Worm (Caenorhabditis elegans) whole organism, young adult: Measurements from ENCODE around the gene gcy-7.
A peak's percentile ranks its signal among the peaks of the same experiment; 100 is the strongest.

Experiments used
- C06A6.2 ChIP-seq: fragments of 200-800 bp; sonication (Bioruptor generic); conservative IDR thresholded peaks from 2 replicates; pipeline ENCODE4 v1.3.6; 2022; ENCODE audit warnings: missing genetic modification characterization, missing compliant biosample characterization
- F22D6.2 ChIP-seq: sonication (generic microtip); optimal IDR thresholded peaks from 2 replicates; lab custom pipeline; 2016; ENCODE audit warnings: mild to moderate bottlenecking, missing genetic modification characterization, missing compliant biosample characterization
- F49E8.2 ChIP-seq: sonication (generic microtip); optimal IDR thresholded peaks from 3 replicates; lab custom pipeline; 2017; ENCODE audit warnings: missing genetic modification characterization, mild to moderate bottlenecking, missing compliant biosample characterization, antibody characterized with exemption, moderate library complexity; ENCODE audit not compliant: insufficient read depth
- K11D2.4 ChIP-seq: fragments of 200-800 bp; sonication (Bioruptor generic); IDR thresholded peaks from 2 replicates; pipeline ENCODE4 v1.3.6; 2022; ENCODE audit warnings: missing genetic modification reagents, missing genetic modification characterization, missing compliant biosample characterization
- K12H6.12 ChIP-seq: fragments of 200-800 bp; sonication (Bioruptor generic); optimal IDR thresholded peaks from 2 replicates; lab custom pipeline; 2018; ENCODE audit warnings: mild to moderate bottlenecking, missing genetic modification characterization, missing compliant biosample characterization
- T07F8.4 ChIP-seq: sonication (generic microtip); optimal IDR thresholded peaks from 2 replicates; lab custom pipeline; 2016; ENCODE audit warnings: mild to moderate bottlenecking, missing genetic modification characterization, moderate library complexity, missing compliant biosample characterization
- Y53G8AR.9 ChIP-seq: fragments of 200-800 bp; sonication (Bioruptor generic); conservative IDR thresholded peaks from 2 replicates; pipeline ENCODE4 v1.3.6; 2022; ENCODE audit warnings: missing genetic modification reagents, missing genetic modification characterization, missing compliant biosample characterization
- Y67H2A.10 ChIP-seq: fragments of 200-800 bp; sonication (Bioruptor generic); conservative IDR thresholded peaks from 2 replicates; pipeline ENCODE4 v1.3.6; 2022; ENCODE audit warnings: missing genetic modification reagents, missing genetic modification characterization, missing compliant biosample characterization
- akir-1 ChIP-seq: fragments of 200-800 bp; sonication (Bioruptor generic); optimal IDR thresholded peaks from 2 replicates; lab custom pipeline; 2018; ENCODE audit warnings: mild to moderate bottlenecking, missing genetic modification characterization, moderate library complexity, missing compliant biosample characterization
- aptf-3 ChIP-seq: fragments of 200-800 bp; sonication (Bioruptor generic); IDR thresholded peaks from 2 replicates; pipeline ENCODE4 v1.3.6; 2022; ENCODE audit warnings: missing genetic modification characterization, missing compliant biosample characterization
- attf-3 ChIP-seq: fragments of 200-800 bp; sonication (Bioruptor generic); conservative IDR thresholded peaks from 2 replicates; pipeline ENCODE4 v1.3.6; 2022; ENCODE audit warnings: missing genetic modification reagents, missing genetic modification characterization, missing compliant biosample characterization
- attf-5 ChIP-seq: fragments of 200-800 bp; sonication (Bioruptor generic); optimal IDR thresholded peaks from 2 replicates; lab custom pipeline; 2018; ENCODE audit warnings: mild to moderate bottlenecking, missing genetic modification characterization, missing compliant biosample characterization
- bed-1 ChIP-seq: fragments of 200-800 bp; sonication (Bioruptor generic); IDR thresholded peaks from 2 replicates; pipeline ENCODE4 v1.3.6; 2022; ENCODE audit warnings: missing genetic modification reagents, missing genetic modification characterization, missing compliant biosample characterization
- cebp-2 ChIP-seq: fragments of 200-800 bp; sonication (Bioruptor generic); IDR thresholded peaks from 2 replicates; pipeline ENCODE4 v1.3.6; 2022; ENCODE audit warnings: missing genetic modification characterization, missing compliant biosample characterization
- ceh-27 ChIP-seq: fragments of 200-800 bp; sonication (Bioruptor generic); optimal IDR thresholded peaks from 2 replicates; lab custom pipeline; 2018; ENCODE audit warnings: mild to moderate bottlenecking, missing genetic modification characterization, moderate library complexity, missing compliant biosample characterization
- dox-1 ChIP-seq: fragments of 200-800 bp; sonication (Bioruptor generic); IDR thresholded peaks from 2 replicates; pipeline ENCODE4 v1.3.6; 2022; ENCODE audit warnings: missing genetic modification reagents, missing genetic modification characterization, missing compliant biosample characterization
- egl-18 ChIP-seq: fragments of 200-800 bp; sonication (Bioruptor generic); IDR thresholded peaks from 2 replicates; pipeline ENCODE4 v1.3.6; 2022; ENCODE audit warnings: missing genetic modification reagents, missing genetic modification characterization, missing compliant biosample characterization
- let-526 ChIP-seq: fragments of 200-800 bp; sonication (Bioruptor generic); IDR thresholded peaks from 2 replicates; pipeline ENCODE4 v1.3.6; 2022; ENCODE audit warnings: missing genetic modification reagents, missing genetic modification characterization, missing compliant biosample characterization
- let-607 ChIP-seq, 2 experiments: fragments of 200-800 bp in 1 of 2; sonication (Bioruptor generic) in 1 of 2; sonication (generic microtip) in 1 of 2; optimal IDR thresholded peaks; 2 replicates each; lab custom pipeline; 2016 to 2018; ENCODE audit warnings: mild to moderate bottlenecking in 2 of 2, missing compliant biosample characterization in 2 of 2, missing genetic modification characterization in 2 of 2, moderate library complexity in 2 of 2, missing genotype in 1 of 2
- lin-26 ChIP-seq: fragments of 200-800 bp; sonication (Bioruptor generic); IDR thresholded peaks from 2 replicates; pipeline ENCODE4 v1.3.6; 2022; ENCODE audit warnings: missing genetic modification reagents, missing genetic modification characterization, missing compliant biosample characterization
- lin-54 ChIP-seq: fragments of 200-800 bp; sonication (Bioruptor generic); optimal IDR thresholded peaks from 2 replicates; lab custom pipeline; 2018; ENCODE audit warnings: mild to moderate bottlenecking, missing genetic modification characterization, missing compliant biosample characterization
- madf-10 ChIP-seq: sonication (generic microtip); optimal IDR thresholded peaks from 2 replicates; lab custom pipeline; 2016; ENCODE audit warnings: mild to moderate bottlenecking, missing genetic modification characterization, missing compliant biosample characterization
- madf-3 ChIP-seq: fragments of 200-800 bp; sonication (Bioruptor generic); IDR thresholded peaks from 2 replicates; pipeline ENCODE4 v1.3.6; 2022; ENCODE audit warnings: missing genetic modification reagents, missing genetic modification characterization, missing compliant biosample characterization
- mxl-1 ChIP-seq: sonication (generic microtip); optimal IDR thresholded peaks from 2 replicates; lab custom pipeline; 2016; ENCODE audit warnings: missing genetic modification characterization, missing compliant biosample characterization
- nfya-1 ChIP-seq: sonication (generic microtip); optimal IDR thresholded peaks from 2 replicates; lab custom pipeline; 2017; ENCODE audit warnings: antibody characterized with exemption, missing compliant biosample characterization, missing genetic modification characterization, borderline replicate concordance; ENCODE audit not compliant: insufficient read depth
- nhr-120 ChIP-seq: fragments of 200-800 bp; sonication (Bioruptor generic); IDR thresholded peaks from 2 replicates; pipeline ENCODE4 v1.3.6; 2022; ENCODE audit warnings: missing genetic modification characterization, missing compliant biosample characterization
- snpc-1.1 ChIP-seq: sonication (generic microtip); optimal IDR thresholded peaks from 2 replicates; lab custom pipeline; 2017; ENCODE audit warnings: missing genetic modification characterization, mild to moderate bottlenecking, missing compliant biosample characterization, antibody characterized with exemption, moderate library complexity, missing genotype, missing genetic modification reagents; ENCODE audit not compliant: insufficient read depth
- snpc-1.3 ChIP-seq: sonication (generic microtip); optimal IDR thresholded peaks from 2 replicates; lab custom pipeline; 2017; ENCODE audit warnings: missing genetic modification characterization, mild to moderate bottlenecking, missing compliant biosample characterization, antibody characterized with exemption, moderate library complexity, missing genotype, missing genetic modification reagents; ENCODE audit not compliant: insufficient read depth
- tbp1 ChIP-seq: fragments of 200-800 bp; sonication (Bioruptor generic); optimal IDR thresholded peaks from 2 replicates; lab custom pipeline; 2018; ENCODE audit warnings: mild to moderate bottlenecking, missing genetic modification characterization, missing compliant biosample characterization
- tlf-1 ChIP-seq: fragments of 200-800 bp; sonication (Bioruptor generic); optimal IDR thresholded peaks from 2 replicates; lab custom pipeline; 2018; ENCODE audit warnings: mild to moderate bottlenecking, missing genetic modification characterization, missing compliant biosample characterization
- zfh-2 ChIP-seq: fragments of 200-800 bp; sonication (Bioruptor generic); conservative IDR thresholded peaks from 2 replicates; pipeline ENCODE4 v1.3.6; 2022; ENCODE audit warnings: missing genetic modification reagents, missing genetic modification characterization, missing compliant biosample characterization
- ztf-25 ChIP-seq: fragments of 200-800 bp; sonication (Bioruptor generic); IDR thresholded peaks from 2 replicates; pipeline ENCODE4 v1.3.6; 2022; ENCODE audit warnings: missing genetic modification reagents, missing genetic modification characterization, missing compliant biosample characterization
- ztf-28 ChIP-seq: fragments of 200-800 bp; sonication (Bioruptor generic); IDR thresholded peaks from 2 replicates; pipeline ENCODE4 v1.3.6; 2022; ENCODE audit warnings: missing genetic modification reagents, missing genetic modification characterization, missing compliant biosample characterization

The gcy-7 gene

DNA sequence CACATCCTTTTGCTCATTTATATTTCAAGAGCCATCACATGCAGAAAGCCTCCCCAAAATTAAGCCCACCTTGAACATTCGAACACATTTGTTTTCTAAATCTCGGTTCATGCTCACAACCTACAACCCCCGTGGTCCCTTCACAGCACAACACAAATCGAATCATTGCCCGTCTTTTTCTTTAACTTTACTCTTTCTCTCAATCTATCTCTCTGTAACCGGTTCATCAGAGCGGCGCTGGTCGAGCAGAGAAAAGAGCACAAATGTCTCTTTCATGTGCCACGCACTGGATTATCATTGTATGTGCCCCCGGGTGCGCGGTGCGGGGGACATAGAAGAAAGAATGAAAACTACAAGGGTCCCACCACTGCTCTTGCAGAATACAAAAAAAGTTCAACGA lies 48.1 kb downstream of the gcy-7 start:
- no peak for TF ChIP-seq C06A6.2 (GFP tag; lab: Robert Waterston, UW)
- TF ChIP-seq Y67H2A.10 (GFP tag; lab: Robert Waterston, UW): no peak
- no peak for TF ChIP-seq let-607 (tag; optimal IDR thresholded peaks at IDR 0.05; lab: Kevin White, UChicago)
- no peak for TF ChIP-seq mxl-1 (tag; lab: Kevin White, UChicago)
- peak; percentile 26 for TF ChIP-seq K12H6.12 (tag; lab: Kevin White, UChicago)
- no peak for TF ChIP-seq madf-10 (tag; lab: Kevin White, UChicago)
- 0 out of 2 replicates have a peak, but pooled peaks have one; percentile 49 for TF ChIP-seq lin-26 (GFP tag; lab: Robert Waterston, UW)
- TF ChIP-seq akir-1: no peak
- TF ChIP-seq F49E8.2: no peak
- 0 out of 2 replicates have a peak, but pooled peaks have one; percentile 15 for TF ChIP-seq zfh-2
- no peak for TF ChIP-seq tbp1 (GFP tag; lab: Kevin White, UChicago)
- no peak for TF ChIP-seq snpc-1.1 (tag; lab: Kevin White, UChicago)
- TF ChIP-seq madf-3 (GFP tag; lab: Robert Waterston, UW): no peak
- no peak for TF ChIP-seq egl-18 (GFP tag; lab: Robert Waterston, UW)
- no peak for TF ChIP-seq let-526 (GFP tag; lab: Robert Waterston, UW)
- no peak for TF ChIP-seq tlf-1 (GFP tag; lab: Kevin White, UChicago)
- TF ChIP-seq F22D6.2 (tag; lab: Kevin White, UChicago): no peak
- TF ChIP-seq Y53G8AR.9 (GFP tag; lab: Robert Waterston, UW): no peak
- no peak for TF ChIP-seq snpc-1.3 (tag; lab: Kevin White, UChicago)

DNA sequence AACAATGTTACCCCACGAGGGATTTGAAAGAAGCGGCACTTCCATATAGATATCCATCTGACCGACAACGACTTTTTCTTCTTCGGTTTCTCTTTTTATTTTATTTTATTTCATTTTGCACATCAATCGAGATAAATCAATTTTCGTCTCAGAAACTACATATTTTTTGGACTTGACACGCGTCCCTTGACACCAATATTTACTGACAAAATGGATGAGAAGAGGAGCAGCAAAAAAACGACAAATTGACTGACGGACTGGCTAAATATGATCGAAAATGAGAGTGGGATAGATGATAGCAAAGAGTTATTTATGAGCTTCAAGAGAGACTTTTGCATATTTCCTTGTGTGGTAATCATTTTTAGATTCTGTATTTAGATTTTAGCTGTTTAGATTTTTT lies 50.2 kb downstream of the gcy-7 start:
- TF ChIP-seq nfya-1 (tag; lab: Kevin White, UChicago) (no peak), aptf-3 (GFP tag; lab: Robert Waterston, UW) (no peak), ceh-27 (GFP tag; lab: Kevin White, UChicago) (no peak), Y67H2A.10 (GFP tag; lab: Robert Waterston, UW) (no peak), attf-5 (GFP tag; lab: Kevin White, UChicago) (no peak), lin-54 (no peak), T07F8.4 (tag; lab: Kevin White, UChicago) (no peak), cebp-2 (no peak), madf-10 (tag; lab: Kevin White, UChicago) (no peak), ztf-28 (GFP tag; lab: Robert Waterston, UW) (no peak), bed-1 (GFP tag; lab: Robert Waterston, UW) (no peak), mxl-1 (tag; lab: Kevin White, UChicago) (no peak), dox-1 (GFP tag; lab: Robert Waterston, UW) (no peak), ztf-25 (GFP tag; lab: Robert Waterston, UW) (no peak), attf-3 (GFP tag; lab: Robert Waterston, UW) (no peak), K11D2.4 (GFP tag; lab: Robert Waterston, UW) (no peak), nhr-120 (GFP tag; lab: Robert Waterston, UW) (no peak)
